Worm (Caenorhabditis elegans) whole organism, L3 larva: Measurements from ENCODE around the gene str-25.

ENCODE experiments used
- aly-2 ChIP-seq: fragments of 150-350 bp; optimal IDR thresholded peaks from 2 replicates; lab custom pipeline; 2014; ENCODE audit warnings: missing biosample characterization, missing genetic modification characterization
- ama-1 ChIP-seq: fragments of 150-350 bp; optimal IDR thresholded peaks from 2 replicates; lab custom pipeline; 2018
- nfya-1 ChIP-seq: sonication (generic microtip); optimal IDR thresholded peaks from 2 replicates; lab custom pipeline; 2017; ENCODE audit warnings: missing genetic modification characterization, mild to moderate bottlenecking, missing compliant biosample characterization, antibody characterized with exemption, moderate library complexity; ENCODE audit not compliant: insufficient read depth
- nhr-11 ChIP-seq: fragments of 150-350 bp; optimal IDR thresholded peaks from 2 replicates; lab custom pipeline; 2014; ENCODE audit warnings: missing biosample characterization, missing genetic modification characterization
- nhr-77 ChIP-seq: fragments of 150-350 bp; optimal IDR thresholded peaks from 2 replicates; lab custom pipeline; 2014; ENCODE audit warnings: missing biosample characterization, missing genetic modification characterization
- skn-1 ChIP-seq: fragments of 150-350 bp; optimal IDR thresholded peaks from 2 replicates; lab custom pipeline; 2014; ENCODE audit warnings: missing biosample characterization, missing genetic modification characterization
- tbx-2 ChIP-seq: sonication (generic microtip); optimal IDR thresholded peaks from 2 replicates; lab custom pipeline; 2016; ENCODE audit warnings: mild to moderate bottlenecking, missing genetic modification characterization, missing compliant biosample characterization
- unc-62 ChIP-seq: fragments of 150-350 bp; sonication (generic microtip); optimal IDR thresholded peaks from 4 replicates; lab custom pipeline; 2014; ENCODE audit warnings: missing biosample characterization, missing genetic modification reagents, missing genetic modification characterization
- zag-1 ChIP-seq: fragments of 150-350 bp; optimal IDR thresholded peaks from 2 replicates; lab custom pipeline; 2014; ENCODE audit warnings: missing biosample characterization, missing genetic modification characterization

- no peak for TF ChIP-seq tbx-2 (tag; lab: Kevin White, UChicago)
- no peak for TF ChIP-seq nhr-11 (tag; lab: Kevin White, UChicago)
- no peak for TF ChIP-seq ama-1 (lab: Kevin White, UChicago)
- no peak for TF ChIP-seq aly-2
- no peak for TF ChIP-seq zag-1
- TF ChIP-seq nfya-1 (tag; lab: Kevin White, UChicago) = no peak
- no peak for TF ChIP-seq unc-62
- TF ChIP-seq nhr-77 (tag; lab: Kevin White, UChicago) = no peak
- TF ChIP-seq skn-1 (tag; lab: Kevin White, UChicago) = no peak
Observed at ce11 chrV:16163719-16164118, 48.2 kb downstream of the str-25 start, which contains the start of gene F10A3.12.
